Worm (Caenorhabditis elegans): Measurements from ENCODE around the gene srw-79.

DNA sequence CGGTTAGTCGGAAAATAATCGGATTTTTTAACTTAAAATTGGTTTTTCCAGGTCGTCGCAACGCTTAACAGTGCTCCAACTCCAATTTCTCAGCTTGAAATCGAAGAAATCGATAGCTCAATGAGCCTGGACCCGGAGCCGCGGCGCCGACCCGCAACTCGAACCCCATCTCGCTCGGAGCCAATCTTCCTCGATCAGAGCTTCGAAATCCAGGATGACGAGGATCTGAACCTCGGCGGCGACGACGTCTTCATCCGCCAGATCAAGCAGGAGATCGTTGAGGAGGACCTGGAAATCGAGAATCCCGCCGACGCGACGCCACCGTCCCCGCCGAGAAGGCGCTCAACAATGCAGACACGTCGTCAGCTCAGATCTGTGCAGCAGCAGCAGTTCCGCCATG lies 26.3 kb upstream of the srw-79 start:
- TF ChIP-seq flt-1 (GFP tag; IDR thresholded peaks at IDR 0.05) (no peak), ztf-23 (GFP tag; IDR thresholded peaks at IDR 0.05) (no peak), T22C8.4 (GFP tag; IDR thresholded peaks at IDR 0.05) (no peak), ztf-29 (GFP tag; IDR thresholded peaks at IDR 0.05) (no peak), tab-1 (GFP tag; IDR thresholded peaks at IDR 0.05) (no peak)
